Fruit fly (Drosophila melanogaster): ENCODE data around the gene ncd.

ncd gene

dm6 chr3R:29786016-29786996 is 20.6 kb downstream of the ncd start (continued):
- no peak for TF ChIP-seq Doc3 (GFP tag; IDR thresholded peaks at IDR 0.05; ENCODE audit: partially characterized antibody)

- no peak for TF ChIP-seq luna (GFP tag; optimal IDR thresholded peaks at IDR 0.05)
- 0 out of 2 replicates have a peak, but pooled peaks have one; percentile 10 for TF ChIP-seq CG4404 (GFP tag; IDR thresholded peaks at IDR 0.05)
- no peak for TF ChIP-seq Pdp1 (GFP tag; optimal IDR thresholded peaks at IDR 0.05)
- 0 out of 3 replicates have a peak, but pooled peaks have one; percentile 22 for TF ChIP-seq H15 (GFP tag; IDR thresholded peaks at IDR 0.05)
- TF ChIP-seq cad (GFP tag; optimal IDR thresholded peaks at IDR 0.05) = no peak
- TF ChIP-seq hb (GFP tag; IDR thresholded peaks at IDR 0.05; ENCODE audit: partially characterized antibody) = no peak
- TF ChIP-seq Med (GFP tag) = peak; percentile 13
These were observed 21.7 kb downstream of the ncd start for dm6 chr3R:29785242-29785641.

- TF ChIP-seq exex (tag; optimal IDR thresholded peaks at IDR 0.05) = peak; percentile 86
- no peak for TF ChIP-seq Dip3 (GFP tag; optimal IDR thresholded peaks at IDR 0.05)
- no peak for TF ChIP-seq CG14014 (GFP tag; IDR thresholded peaks at IDR 0.05)
- no peak for TF ChIP-seq CG12769 (tag; optimal IDR thresholded peaks at IDR 0.05)
- TF ChIP-seq CG10366 (GFP tag; IDR thresholded peaks at IDR 0.05) = no peak
- peak; percentile 13 for TF ChIP-seq lab (GFP tag; optimal IDR thresholded peaks at IDR 0.05)
- TF ChIP-seq esg (GFP tag; conservative IDR thresholded peaks at IDR 0.05) = no peak
- no peak for TF ChIP-seq CG7372 (GFP tag; IDR thresholded peaks at IDR 0.05)
- TF ChIP-seq GATAe (GFP tag; conservative IDR thresholded peaks at IDR 0.05) = peak; percentile 39; the same call in 1 of the 2 replicates
- TF ChIP-seq grn (GFP tag; optimal IDR thresholded peaks at IDR 0.05) = peak; percentile 21
- no peak for TF ChIP-seq Dip2 (GFP tag; IDR thresholded peaks at IDR 0.05)
- no peak for TF ChIP-seq CG4282 (GFP tag; optimal IDR thresholded peaks at IDR 0.05)
- no peak for TF ChIP-seq twi (tag; optimal IDR thresholded peaks at IDR 0.05)
- TF ChIP-seq pan (optimal IDR thresholded peaks at IDR 0.05) = no peak
- TF ChIP-seq pan (GFP tag; optimal IDR thresholded peaks at IDR 0.05 in 1 of 2, IDR thresholded peaks at IDR 0.05 in 1 of 2) = peak in 1 of 2 experiments; percentile 8
- no peak for TF ChIP-seq so (GFP tag; IDR thresholded peaks at IDR 0.05)
- peak; percentile 35 for TF ChIP-seq CG2678 (tag; optimal IDR thresholded peaks at IDR 0.05)
- no peak for TF ChIP-seq CG1792 (GFP tag; optimal IDR thresholded peaks at IDR 0.05)
- no peak for TF ChIP-seq Fer3 (tag; optimal IDR thresholded peaks at IDR 0.05)
- TF ChIP-seq odd (GFP tag; optimal IDR thresholded peaks at IDR 0.05) = no peak
- TF ChIP-seq shn (GFP tag; optimal IDR thresholded peaks at IDR 0.05) = no peak
- no peak for TF ChIP-seq repo (GFP tag; optimal IDR thresholded peaks at IDR 0.05)
- TF ChIP-seq Med (GFP tag) = peak; percentile 0
- TF ChIP-seq sug (tag; optimal IDR thresholded peaks at IDR 0.05) = peak; percentile 9
- peak; percentile 53 for TF ChIP-seq CG34376 (GFP tag; optimal IDR thresholded peaks at IDR 0.05)
- no peak for TF ChIP-seq CG17568 (GFP tag; optimal IDR thresholded peaks at IDR 0.05)
- TF ChIP-seq sd (tag; optimal IDR thresholded peaks at IDR 0.05) = peak; percentile 79
- TF ChIP-seq crp (GFP tag; optimal IDR thresholded peaks at IDR 0.05) = no peak
- peak; percentile 69 for TF ChIP-seq sens (GFP tag)
These were observed 23.7 kb downstream of the ncd start for dm6 chr3R:29783210-29783609.

All from whole organism, embryonic.